Worm (Caenorhabditis elegans): ENCODE results near the gene nhl-3.
"Not testable (repeated sequence)": the region's sequence is repeated elsewhere in the genome, so short reads cannot be mapped to it uniquely, and the experiment has no call there.

Gene nhl-3

ce11 chrII:608757-609156 lies 6.8 kb upstream of the nhl-3 start, which contains the start of gene W04H10.1:
Gene W04H10.1 (plus strand): TSS chrII:609057.
- no peak for TF ChIP-seq dao-5 (tag; optimal IDR thresholded peaks at IDR 0.05)
- no peak for TF ChIP-seq him-1 (tag; optimal IDR thresholded peaks at IDR 0.05)
- TF ChIP-seq W03F9.2 (tag; optimal IDR thresholded peaks at IDR 0.05): no peak

DNA sequence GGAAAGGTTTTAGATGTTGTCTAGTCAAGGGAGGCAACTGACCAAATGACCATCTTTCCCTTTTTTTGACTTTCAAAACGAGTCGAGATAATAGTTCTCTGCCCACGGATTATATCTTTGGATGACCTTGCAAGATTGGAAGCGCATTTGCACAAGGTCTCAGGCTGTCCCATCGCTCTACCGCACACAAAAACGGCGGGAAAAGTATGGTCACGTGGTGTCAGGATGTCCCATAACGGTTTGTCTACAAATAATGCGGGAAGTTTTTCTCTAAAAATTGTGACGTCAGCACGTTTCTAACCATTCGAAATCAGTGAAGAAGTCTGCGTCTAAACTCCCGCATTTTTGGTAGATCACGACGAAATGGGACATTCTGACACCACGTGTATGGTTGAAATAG lies 6.4 kb upstream of the nhl-3 start, which contains the start of gene W04H10.6:
W04H10.6 (minus strand) TSS at position 101 of the 400 bp plus-strand sequence.
- TF ChIP-seq dao-5 (tag; optimal IDR thresholded peaks at IDR 0.05): no peak
- TF ChIP-seq him-1 (tag; optimal IDR thresholded peaks at IDR 0.05): no peak
- TF ChIP-seq W03F9.2 (tag; optimal IDR thresholded peaks at IDR 0.05): no peak

DNA sequence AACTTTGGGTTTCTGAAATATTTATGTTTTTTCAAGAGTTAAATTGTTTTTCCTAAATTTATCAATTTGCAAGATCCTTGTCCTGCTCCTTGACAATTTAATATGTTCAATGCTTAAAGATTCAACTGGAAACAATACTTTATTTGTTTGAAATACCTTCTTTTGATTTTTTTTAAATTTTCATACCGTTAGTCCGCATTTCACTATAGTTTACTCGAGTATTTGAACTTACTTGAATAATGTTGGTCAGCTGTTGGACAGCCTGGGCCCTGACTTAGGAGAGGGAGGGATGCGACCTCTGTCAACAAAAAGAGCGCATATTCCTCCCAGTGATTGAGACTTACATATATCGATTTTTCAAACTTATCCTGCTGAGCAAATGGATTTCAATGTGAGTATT lies 4.1 kb upstream of the nhl-3 start, which contains the start of gene W04H10.5:
W04H10.5 (plus strand) TSS at position 301 of the 400 bp plus-strand sequence.
- TF ChIP-seq W03F9.2 (tag; optimal IDR thresholded peaks at IDR 0.05): no peak
- TF ChIP-seq dao-5 (tag; optimal IDR thresholded peaks at IDR 0.05): no peak
- TF ChIP-seq him-1 (tag; optimal IDR thresholded peaks at IDR 0.05): no peak

DNA sequence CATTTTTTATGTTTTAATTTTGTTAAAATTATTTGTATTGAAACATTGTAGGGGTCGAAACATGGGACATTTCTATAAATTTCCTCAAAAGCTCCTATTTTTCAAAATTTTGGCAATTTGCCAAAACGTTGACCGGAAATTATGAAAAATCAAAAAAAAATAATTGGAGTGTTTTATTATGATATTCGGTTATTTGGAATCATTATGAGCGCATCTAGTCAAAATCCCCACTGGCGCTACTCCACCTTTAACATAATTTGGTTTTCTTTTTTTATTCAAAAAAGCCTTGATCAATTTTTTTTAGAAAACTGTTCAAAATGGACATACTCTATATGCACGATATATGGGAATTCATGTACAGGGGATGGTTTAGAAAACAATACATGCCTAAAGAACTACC lies 3.3 kb upstream of the nhl-3 start, which contains the start of gene W04H10.2:
W04H10.2 (plus strand) TSS at position 301 of the 400 bp plus-strand sequence.
- TF ChIP-seq dao-5 (tag; optimal IDR thresholded peaks at IDR 0.05): no peak
- TF ChIP-seq W03F9.2 (tag; optimal IDR thresholded peaks at IDR 0.05): no peak
- no peak for TF ChIP-seq him-1 (tag; optimal IDR thresholded peaks at IDR 0.05)

- TF ChIP-seq him-1 (tag; optimal IDR thresholded peaks at IDR 0.05) (no peak), dao-5 (tag; optimal IDR thresholded peaks at IDR 0.05) (no peak), W03F9.2 (tag; optimal IDR thresholded peaks at IDR 0.05) (no peak)
Observed at ce11 chrII:602969-603368, 1.0 kb upstream of the nhl-3 start.

ce11 chrII:601305-601704 lies 615 bp downstream of the nhl-3 start:
- TF ChIP-seq him-1 (tag; optimal IDR thresholded peaks at IDR 0.05): no peak
- TF ChIP-seq dao-5 (tag; optimal IDR thresholded peaks at IDR 0.05): no peak
- no peak for TF ChIP-seq W03F9.2 (tag; optimal IDR thresholded peaks at IDR 0.05)

- TF ChIP-seq dao-5 (tag; optimal IDR thresholded peaks at IDR 0.05) (no peak), him-1 (tag; optimal IDR thresholded peaks at IDR 0.05) (no peak)
Observed at ce11 chrII:596702-597101, 5.2 kb downstream of the nhl-3 start.

ce11 chrII:593221-593620 lies 8.7 kb downstream of the nhl-3 start, which contains the start of gene W08F4.1:
Gene W08F4.1 (plus strand): TSS chrII:593521.
- TF ChIP-seq W03F9.2, him-1, dao-5 (tag; optimal IDR thresholded peaks at IDR 0.05): not testable (repeated sequence)

- TF ChIP-seq him-1 (tag; optimal IDR thresholded peaks at IDR 0.05) (no peak), W03F9.2 (tag; optimal IDR thresholded peaks at IDR 0.05) (no peak), dao-5 (tag; optimal IDR thresholded peaks at IDR 0.05) (no peak)
Observed at ce11 chrII:591110-591509, 10.8 kb downstream of the nhl-3 start, which contains the start of gene W08F4.10. Gene W08F4.10 (minus strand): TSS chrII:591210.

ce11 chrII:587533-587932 lies 14.4 kb downstream of the nhl-3 start, which contains the start of gene fbxb-34:
Gene fbxb-34 (plus strand): TSS chrII:587833.
- no peak for TF ChIP-seq W03F9.2 (tag; optimal IDR thresholded peaks at IDR 0.05)
- no peak for TF ChIP-seq him-1 (tag; optimal IDR thresholded peaks at IDR 0.05)
- TF ChIP-seq dao-5 (tag; optimal IDR thresholded peaks at IDR 0.05): no peak

DNA sequence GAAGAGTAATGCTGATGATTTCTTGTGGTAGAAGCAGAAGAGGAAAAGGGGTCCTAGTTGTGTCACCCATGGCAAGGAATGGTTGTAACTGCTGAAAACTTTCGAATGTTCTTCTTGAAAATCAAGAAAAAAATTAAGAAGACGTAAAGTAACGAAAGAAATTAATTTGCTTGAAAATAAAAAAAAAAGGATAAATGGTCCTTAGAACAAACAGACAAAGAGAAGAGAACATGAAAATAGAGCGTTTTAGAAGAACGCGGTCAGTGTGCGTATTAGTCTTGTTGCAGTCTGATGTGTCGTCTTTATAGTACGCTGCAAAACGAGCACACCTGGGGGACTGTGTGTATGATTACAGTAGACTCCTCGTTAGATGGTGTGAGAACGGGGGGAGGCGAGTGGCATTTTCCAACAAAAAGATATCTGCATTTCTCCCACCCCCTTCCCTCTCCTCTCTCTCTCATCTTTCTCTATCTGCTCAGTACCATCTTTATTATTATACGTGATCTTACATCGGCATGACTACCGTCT lies 17.5 kb downstream of the nhl-3 start, which contains the start of the genes W08F4.12 and W08F4.13:
W08F4.12 (minus strand) TSS at position 101 of the 528 bp plus-strand sequence.
W08F4.13 (plus strand) TSS at position 478 of the 528 bp plus-strand sequence.
- TF ChIP-seq W03F9.2 (tag; optimal IDR thresholded peaks at IDR 0.05): no peak
- no peak for TF ChIP-seq dao-5 (tag; optimal IDR thresholded peaks at IDR 0.05)
- TF ChIP-seq him-1 (tag; optimal IDR thresholded peaks at IDR 0.05): no peak

DNA sequence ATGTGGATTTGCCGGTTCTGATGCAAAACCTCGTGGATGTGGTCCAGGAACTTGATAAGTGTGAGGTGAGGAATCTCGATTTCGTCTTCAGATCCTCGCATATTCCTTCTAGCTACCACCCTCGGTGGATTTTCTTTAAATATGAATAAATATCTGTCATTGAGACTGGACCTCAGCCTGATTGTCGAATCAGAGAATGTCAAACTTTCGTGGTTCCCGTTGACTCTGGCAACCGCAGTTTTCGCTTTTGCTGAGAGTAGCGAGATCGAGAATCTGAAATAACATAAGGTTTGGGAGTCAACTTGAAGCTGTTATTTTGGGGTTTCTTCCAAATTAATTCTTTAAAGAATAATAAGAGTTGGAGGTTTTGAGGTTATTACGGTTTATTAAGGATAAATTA lies 19.3 kb downstream of the nhl-3 start, which contains the start of gene fbxb-14:
fbxb-14 (minus strand) TSS at position 101 of the 400 bp plus-strand sequence.
- TF ChIP-seq W03F9.2 (tag; optimal IDR thresholded peaks at IDR 0.05) (no peak), dao-5 (tag; optimal IDR thresholded peaks at IDR 0.05) (no peak), him-1 (tag; optimal IDR thresholded peaks at IDR 0.05) (no peak)

ce11 chrII:581983-582382 lies 19.9 kb downstream of the nhl-3 start:
- TF ChIP-seq him-1 (tag; optimal IDR thresholded peaks at IDR 0.05) (no peak), dao-5 (tag; optimal IDR thresholded peaks at IDR 0.05) (no peak), W03F9.2 (tag; optimal IDR thresholded peaks at IDR 0.05) (no peak)

DNA sequence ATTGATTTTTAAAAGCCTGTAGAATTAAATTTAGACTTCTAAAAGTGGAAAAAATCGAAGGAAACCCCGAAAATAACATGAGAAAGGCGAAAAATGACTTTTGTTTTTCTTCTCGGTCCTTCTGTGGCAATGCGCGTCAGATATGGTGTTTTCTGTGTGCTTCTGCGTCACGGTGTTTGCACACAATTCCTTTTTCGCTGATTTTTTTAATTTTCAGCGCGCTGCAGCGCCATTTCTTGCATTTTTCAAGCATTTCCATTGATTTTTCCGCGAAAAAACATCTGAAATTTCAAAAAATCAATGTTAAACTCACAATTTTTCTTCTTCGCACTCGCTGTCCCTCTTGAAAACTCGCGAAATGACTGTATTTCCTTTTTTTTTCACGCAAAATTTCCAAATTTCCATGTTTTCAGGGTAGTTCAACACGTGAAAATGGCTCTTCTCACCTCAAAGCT lies 21.7 kb downstream of the nhl-3 start, which contains the start of the genes cdc-37 and W08F4.3:
cdc-37 (minus strand) TSS at position 405 of the 455 bp plus-strand sequence.
W08F4.3 (plus strand) TSS at position 414 of the 455 bp plus-strand sequence.
- no peak for TF ChIP-seq dao-5 (tag; optimal IDR thresholded peaks at IDR 0.05)
- no peak for TF ChIP-seq him-1 (tag; optimal IDR thresholded peaks at IDR 0.05)
- TF ChIP-seq W03F9.2 (tag; optimal IDR thresholded peaks at IDR 0.05): no peak
